Worm (Caenorhabditis elegans): ENCODE results near the gene Y46G5A.8.

The Y46G5A.8 gene

DNA sequence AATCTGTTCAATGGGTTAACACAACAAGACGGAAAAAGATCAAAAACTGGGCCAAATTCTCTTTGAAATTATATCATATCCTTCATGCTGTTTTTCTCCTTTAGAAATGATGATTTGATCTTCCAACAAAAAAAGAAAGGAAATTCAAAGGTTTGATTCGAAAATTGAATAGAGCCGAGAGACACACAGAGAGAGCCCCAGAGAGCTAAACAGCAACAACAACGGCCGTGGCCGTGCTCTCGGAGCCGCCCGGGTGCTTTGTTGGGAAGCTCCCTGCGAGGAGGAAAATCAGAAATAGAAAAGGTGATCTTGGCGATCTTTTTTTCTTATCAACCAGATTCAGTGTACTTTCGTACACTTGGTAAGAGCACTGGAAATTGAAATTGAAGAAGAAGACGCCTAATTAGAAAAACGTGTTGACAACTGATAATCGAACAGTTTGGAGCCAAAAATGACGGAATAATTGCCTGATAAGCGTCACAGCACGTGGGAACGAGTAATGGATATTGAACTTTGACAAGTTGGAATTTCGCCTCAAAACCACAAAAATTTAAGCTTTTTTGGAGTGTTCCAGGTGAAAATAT, 41.2 kb downstream of the Y46G5A.8 start:
- TF ChIP-seq ces-1 (GFP tag; optimal IDR thresholded peaks at IDR 0.05) (no peak), lin-13 (GFP tag; optimal IDR thresholded peaks at IDR 0.05) (no peak), Y105C5A.15 (GFP tag; IDR thresholded peaks at IDR 0.05) (no peak), lin-38 (GFP tag; IDR thresholded peaks at IDR 0.05) (0 out of 2 replicates have a peak, but pooled peaks have one; percentile 5), php-3 (GFP tag; IDR thresholded peaks at IDR 0.05) (peak; percentile 58; the same call in 1 of the 2 replicates), T20F7.1 (GFP tag; optimal IDR thresholded peaks at IDR 0.05) (peak; percentile 27), tag-97 (GFP tag; IDR thresholded peaks at IDR 0.05) (no peak), daf-16 (GFP tag; optimal IDR thresholded peaks at IDR 0.05) (no peak), daf-16 (tag; optimal IDR thresholded peaks at IDR 0.05) (peak; percentile 97), nhr-41 (GFP tag; IDR thresholded peaks at IDR 0.05) (no peak), ceh-82 (tag; optimal IDR thresholded peaks at IDR 0.05) (no peak), hlh-30 (tag; optimal IDR thresholded peaks at IDR 0.05; ENCODE audit: insufficient read depth) (peak; percentile 9), dmd-6 (GFP tag; IDR thresholded peaks at IDR 0.05) (peak; percentile 80), lsy-2 (tag; optimal IDR thresholded peaks at IDR 0.05) (peak in 1 of 2 experiments; percentile 35), daf-19 (GFP tag; conservative IDR thresholded peaks at IDR 0.05) (no peak), dmd-8 (GFP tag; IDR thresholded peaks at IDR 0.05) (no peak), madf-5 (GFP tag; IDR thresholded peaks at IDR 0.05) (no peak), sdz-12 (GFP tag; optimal IDR thresholded peaks at IDR 0.05) (peak; percentile 48), ceh-44 (GFP tag; IDR thresholded peaks at IDR 0.05) (no peak), mdl-1 (tag; optimal IDR thresholded peaks at IDR 0.05) (peak in 1 of 2 experiments; percentile 65), skn-1 (tag; optimal IDR thresholded peaks at IDR 0.05) (no peak), ceh-20 (GFP tag; IDR thresholded peaks at IDR 0.05) (no peak), lin-1 (GFP tag; IDR thresholded peaks at IDR 0.05) (0 out of 2 replicates have a peak, but pooled peaks have one; percentile 15), ztf-7 (tag; optimal IDR thresholded peaks at IDR 0.05) (no peak), arid-1 (GFP tag; conservative IDR thresholded peaks at IDR 0.05) (0 out of 2 replicates have a peak, but pooled peaks have one; percentile 10), ZK337.2 (GFP tag; IDR thresholded peaks at IDR 0.05) (no peak), mxl-2 (GFP tag; conservative IDR thresholded peaks at IDR 0.05) (no peak), nhr-11 (tag; optimal IDR thresholded peaks at IDR 0.05) (no peak), mep-1 (tag; optimal IDR thresholded peaks at IDR 0.05) (peak; percentile 11), nhr-28 (tag; optimal IDR thresholded peaks at IDR 0.05) (peak; percentile 36), set-16 (GFP tag; IDR thresholded peaks at IDR 0.05) (peak; percentile 50), pqm-1 (tag; optimal IDR thresholded peaks at IDR 0.05) (peak; percentile 37), dve-1 (tag; optimal IDR thresholded peaks at IDR 0.05; ENCODE audit: insufficient read depth) (peak; percentile 63), spr-1 (tag; optimal IDR thresholded peaks at IDR 0.05) (no peak), egl-27 (tag; optimal IDR thresholded peaks at IDR 0.05) (no peak), lin-39 (tag; optimal IDR thresholded peaks at IDR 0.05) (no peak), mxl-3 (GFP tag; optimal IDR thresholded peaks at IDR 0.05) (peak; percentile 53), gei-8 (GFP tag; optimal IDR thresholded peaks at IDR 0.05) (no peak), ama-1 (optimal IDR thresholded peaks at IDR 0.05) (no peak), snpc-1.2 (GFP tag; IDR thresholded peaks at IDR 0.05) (peak; percentile 10; the same call in 1 of the 2 replicates), unc-62 (GFP tag; optimal IDR thresholded peaks at IDR 0.05 in 1 of 2) (peak in 1 of 2 experiments; percentile 53), unc-62 (tag; optimal IDR thresholded peaks at IDR 0.05) (no peak), tra-1 (GFP tag; IDR thresholded peaks at IDR 0.05) (0 out of 2 replicates have a peak, but pooled peaks have one; percentile 11), zfp-3 (GFP tag; conservative IDR thresholded peaks at IDR 0.05) (0 out of 2 replicates have a peak, but pooled peaks have one; percentile 17), Y48G9A.11 (GFP tag; IDR thresholded peaks at IDR 0.05) (no peak), hlh-11 (tag; optimal IDR thresholded peaks at IDR 0.05) (peak; percentile 61), nhr-77 (tag; optimal IDR thresholded peaks at IDR 0.05) (peak; percentile 32), lin-15B (tag; optimal IDR thresholded peaks at IDR 0.05) (no peak), D1046.2 (GFP tag; IDR thresholded peaks at IDR 0.05) (no peak), egl-43 (GFP tag; IDR thresholded peaks at IDR 0.05) (0 out of 2 replicates have a peak, but pooled peaks have one; percentile 46)

All from whole organism, L4 larva.